ENCODE assay signal across 5 worm cellular contexts in genomic region chrIV:9803544-9803943, ce11.
A peak's percentile ranks its signal among the peaks of the same experiment; 100 is the strongest.
TF ChIP-seq lines count a peak whose summit lies in the region.

No protein-coding gene starts in this region.

TF ChIP-seq in whole organism, L1 larva, 84 proteins besides CTCF, POLR2A, EP300 and RAD21 (continued from another document and continues in another):
- TF ChIP-seq unc-86 (tag; optimal IDR thresholded peaks at IDR 0.05; lab: Kevin White, UChicago) (no peak), mep-1 (tag; optimal IDR thresholded peaks at IDR 0.05; lab: Kevin White, UChicago) (peak; percentile 87), vab-15 (tag; optimal IDR thresholded peaks at IDR 0.05; lab: Kevin White, UChicago) (no peak), nhr-11 (tag; optimal IDR thresholded peaks at IDR 0.05; lab: Kevin White, UChicago) (no peak), efl-3 (GFP tag; optimal IDR thresholded peaks at IDR 0.05; lab: Kevin White, UChicago) (no peak), mdl-1 (tag; optimal IDR thresholded peaks at IDR 0.05; lab: Kevin White, UChicago) (peak in 1 of 2 experiments; percentile 47), Y116A8C.19 (tag; optimal IDR thresholded peaks at IDR 0.05; lab: Kevin White, UChicago; ENCODE audit: borderline replicate concordance) (no peak), lin-13 (GFP tag; optimal IDR thresholded peaks at IDR 0.05; lab: Kevin White, UChicago) (peak; percentile 15), ces-1 (GFP tag; optimal IDR thresholded peaks at IDR 0.05; lab: Kevin White, UChicago) (no peak), snpc-4 (tag; optimal IDR thresholded peaks at IDR 0.05; lab: Kevin White, UChicago) (no peak), skn-1 (tag; optimal IDR thresholded peaks at IDR 0.05; lab: Kevin White, UChicago) (peak; percentile 18), snu-23 (GFP tag; optimal IDR thresholded peaks at IDR 0.05; lab: Kevin White, UChicago) (peak; percentile 82), pqm-1 (tag; optimal IDR thresholded peaks at IDR 0.05; lab: Kevin White, UChicago) (no peak), hlh-17 (GFP tag; optimal IDR thresholded peaks at IDR 0.05; lab: Kevin White, UChicago; ENCODE audit: borderline replicate concordance) (no peak), swsn-7 (tag; optimal IDR thresholded peaks at IDR 0.05; lab: Kevin White, UChicago) (peak; percentile 32), fkh-8 (tag; optimal IDR thresholded peaks at IDR 0.05; lab: Kevin White, UChicago) (no peak), unc-62 (GFP tag; optimal IDR thresholded peaks at IDR 0.05; lab: Kevin White, UChicago) (no peak), nhr-20 (tag; optimal IDR thresholded peaks at IDR 0.05; lab: Kevin White, UChicago) (peak; percentile 90), aha-1 (tag; optimal IDR thresholded peaks at IDR 0.05; lab: Kevin White, UChicago) (no peak), ets-5 (GFP tag; IDR thresholded peaks at IDR 0.05; lab: Robert Waterston, UW) (no peak), xbp-1 (tag; optimal IDR thresholded peaks at IDR 0.05; lab: Kevin White, UChicago) (peak; percentile 41), nhr-47 (tag; optimal IDR thresholded peaks at IDR 0.05; lab: Kevin White, UChicago) (peak; percentile 30), fos-1 (tag; optimal IDR thresholded peaks at IDR 0.05; lab: Kevin White, UChicago) (peak; percentile 64), hlh-4 (tag; optimal IDR thresholded peaks at IDR 0.05; lab: Kevin White, UChicago) (no peak), zip-4 (GFP tag; optimal IDR thresholded peaks at IDR 0.05; lab: Kevin White, UChicago) (no peak), lin-15B (tag; optimal IDR thresholded peaks at IDR 0.05; lab: Kevin White, UChicago) (no peak), mef-2 (tag; optimal IDR thresholded peaks at IDR 0.05; lab: Kevin White, UChicago) (no peak)

TF ChIP-seq in whole organism, L2 larva, 48 proteins besides CTCF, POLR2A, EP300 and RAD21 (continued from another document and continues in another):
- TF ChIP-seq sem-4 (tag; optimal IDR thresholded peaks at IDR 0.05; lab: Kevin White, UChicago) (no peak), egl-27 (tag; optimal IDR thresholded peaks at IDR 0.05; lab: Kevin White, UChicago) (peak; percentile 22), sma-9 (GFP tag; optimal IDR thresholded peaks at IDR 0.05; lab: Kevin White, UChicago) (peak; percentile 88), sma-9 (tag; optimal IDR thresholded peaks at IDR 0.05; lab: Kevin White, UChicago) (no peak), ztf-1 (GFP tag; conservative IDR thresholded peaks at IDR 0.05; lab: Robert Waterston, UW) (no peak), blmp-1 (tag; optimal IDR thresholded peaks at IDR 0.05; lab: Kevin White, UChicago; ENCODE audit: insufficient read depth) (peak; percentile 37), crh-2 (tag; optimal IDR thresholded peaks at IDR 0.05; lab: Kevin White, UChicago) (peak; percentile 81), nhr-11 (tag; optimal IDR thresholded peaks at IDR 0.05; lab: Kevin White, UChicago) (no peak), peb-1 (tag; optimal IDR thresholded peaks at IDR 0.05; lab: Kevin White, UChicago) (no peak), nhr-10 (tag; optimal IDR thresholded peaks at IDR 0.05; lab: Kevin White, UChicago) (no peak), aly-2 (tag; optimal IDR thresholded peaks at IDR 0.05; lab: Kevin White, UChicago) (no peak), elt-3 (tag; optimal IDR thresholded peaks at IDR 0.05; lab: Kevin White, UChicago) (no peak), sma-3 (GFP tag; optimal IDR thresholded peaks at IDR 0.05; lab: Kevin White, UChicago) (peak; percentile 60), unc-62 (GFP tag; optimal IDR thresholded peaks at IDR 0.05; lab: Kevin White, UChicago) (no peak), gmeb-1 (tag; optimal IDR thresholded peaks at IDR 0.05; lab: Kevin White, UChicago) (peak; percentile 52), lin-11 (tag; optimal IDR thresholded peaks at IDR 0.05; lab: Kevin White, UChicago) (no peak), ztf-4 (tag; optimal IDR thresholded peaks at IDR 0.05; lab: Kevin White, UChicago) (no peak), ceh-82 (tag; optimal IDR thresholded peaks at IDR 0.05; lab: Kevin White, UChicago) (no peak), fos-1 (tag; optimal IDR thresholded peaks at IDR 0.05; lab: Kevin White, UChicago) (peak; percentile 85), mab-5 (tag; optimal IDR thresholded peaks at IDR 0.05; lab: Kevin White, UChicago) (peak; percentile 16), nhr-23 (tag; optimal IDR thresholded peaks at IDR 0.05; lab: Kevin White, UChicago) (no peak), ceh-16 (tag; optimal IDR thresholded peaks at IDR 0.05; lab: Kevin White, UChicago) (no peak), nhr-12 (tag; optimal IDR thresholded peaks at IDR 0.05; lab: Kevin White, UChicago) (no peak), lin-13 (GFP tag; optimal IDR thresholded peaks at IDR 0.05; lab: Kevin White, UChicago) (peak; percentile 51), mdl-1 (tag; optimal IDR thresholded peaks at IDR 0.05; lab: Kevin White, UChicago) (peak in 1 of 2 experiments; percentile 28), zag-1 (tag; optimal IDR thresholded peaks at IDR 0.05; lab: Kevin White, UChicago) (no peak), R02D3.7 (tag; optimal IDR thresholded peaks at IDR 0.05; lab: Kevin White, UChicago) (no peak), F13H6.1 (tag; optimal IDR thresholded peaks at IDR 0.05; lab: Kevin White, UChicago) (peak; percentile 79)

TF ChIP-seq in whole organism, L3 larva, 47 proteins besides CTCF, POLR2A, EP300 and RAD21 (continued from another document):
- TF ChIP-seq unc-39 (tag; optimal IDR thresholded peaks at IDR 0.05; lab: Kevin White, UChicago): no peak
- peak; percentile 74 for TF ChIP-seq nhr-25 (tag; optimal IDR thresholded peaks at IDR 0.05; lab: Kevin White, UChicago)
- TF ChIP-seq lin-15B (tag; optimal IDR thresholded peaks at IDR 0.05; lab: Kevin White, UChicago): peak; percentile 29
- peak; percentile 38 for TF ChIP-seq nfya-1 (tag; optimal IDR thresholded peaks at IDR 0.05; lab: Kevin White, UChicago; ENCODE audit: insufficient read depth)
- TF ChIP-seq tbx-2 (tag; optimal IDR thresholded peaks at IDR 0.05; lab: Kevin White, UChicago): no peak
- peak; percentile 76 for TF ChIP-seq pha-4 (tag; optimal IDR thresholded peaks at IDR 0.05; lab: Kevin White, UChicago)
- no peak for TF ChIP-seq ztf-11 (tag; optimal IDR thresholded peaks at IDR 0.05; lab: Kevin White, UChicago)

TF ChIP-seq in whole organism, L4 larva, 104 proteins besides CTCF, POLR2A, EP300 and RAD21 (continued from another document):
- TF ChIP-seq nhr-48 (tag; optimal IDR thresholded peaks at IDR 0.05; lab: Kevin White, UChicago) (peak; percentile 43), nhr-6 (tag; optimal IDR thresholded peaks at IDR 0.05; lab: Kevin White, UChicago) (peak; percentile 24), lsy-2 (tag; optimal IDR thresholded peaks at IDR 0.05; lab: Kevin White, UChicago) (peak in 1 of 2 experiments; percentile 71), pha-4 (GFP tag; IDR thresholded peaks at IDR 0.05; lab: Robert Waterston, UW) (no peak), pha-4 (tag; optimal IDR thresholded peaks at IDR 0.05; lab: Kevin White, UChicago) (peak; percentile 21), nhr-77 (tag; optimal IDR thresholded peaks at IDR 0.05; lab: Kevin White, UChicago) (peak; percentile 91), Y75B8A.6 (GFP tag; IDR thresholded peaks at IDR 0.05; lab: Robert Waterston, UW) (no peak), T20F7.1 (GFP tag; optimal IDR thresholded peaks at IDR 0.05; lab: Kevin White, UChicago) (peak; percentile 49), jun-1 (tag; optimal IDR thresholded peaks at IDR 0.05; lab: Kevin White, UChicago) (no peak), daf-16 (GFP tag; optimal IDR thresholded peaks at IDR 0.05; lab: Kevin White, UChicago) (no peak), daf-16 (tag; optimal IDR thresholded peaks at IDR 0.05; lab: Kevin White, UChicago) (peak; percentile 70), hlh-30 (tag; optimal IDR thresholded peaks at IDR 0.05; lab: Kevin White, UChicago; ENCODE audit: insufficient read depth) (peak; percentile 87), dve-1 (tag; optimal IDR thresholded peaks at IDR 0.05; lab: Kevin White, UChicago; ENCODE audit: insufficient read depth) (peak; percentile 85), lin-38 (GFP tag; IDR thresholded peaks at IDR 0.05; lab: Robert Waterston, UW) (0 out of 2 replicates have a peak, but pooled peaks have one; percentile 28), zag-1 (tag; optimal IDR thresholded peaks at IDR 0.05; lab: Kevin White, UChicago) (no peak), dpl-1 (GFP tag; optimal IDR thresholded peaks at IDR 0.05; lab: Kevin White, UChicago) (peak; percentile 3), spr-1 (tag; optimal IDR thresholded peaks at IDR 0.05; lab: Kevin White, UChicago) (no peak), T26A8.4 (GFP tag; IDR thresholded peaks at IDR 0.05; lab: Robert Waterston, UW) (0 out of 2 replicates have a peak, but pooled peaks have one; percentile 19), unc-62 (GFP tag; optimal IDR thresholded peaks at IDR 0.05 in 1 of 2; lab: Kevin White, UChicago) (peak in 1 of 2 experiments; percentile 97), unc-62 (tag; optimal IDR thresholded peaks at IDR 0.05; lab: Kevin White, UChicago) (no peak), nhr-28 (tag; optimal IDR thresholded peaks at IDR 0.05; lab: Kevin White, UChicago) (peak; percentile 96), mes-2 (tag; optimal IDR thresholded peaks at IDR 0.05; lab: Kevin White, UChicago; ENCODE audit: poor library complexity, severe bottlenecking) (peak; percentile 72), mxl-3 (GFP tag; optimal IDR thresholded peaks at IDR 0.05; lab: Kevin White, UChicago) (peak; percentile 64), ZK546.5 (tag; optimal IDR thresholded peaks at IDR 0.05; lab: Kevin White, UChicago) (no peak), php-3 (GFP tag; IDR thresholded peaks at IDR 0.05; lab: Robert Waterston, UW) (peak; percentile 40; the same call in 1 of the 2 replicates)

TF ChIP-seq in whole organism, young adult, 124 proteins besides CTCF, POLR2A, EP300 and RAD21 (continued from another document):
- TF ChIP-seq snpc-1.1 (tag; optimal IDR thresholded peaks at IDR 0.05; lab: Kevin White, UChicago; ENCODE audit: insufficient read depth): no peak
- TF ChIP-seq egl-18 (GFP tag; IDR thresholded peaks at IDR 0.05; lab: Robert Waterston, UW): no peak
- peak; percentile 42; the same call in 1 of the 2 replicates for TF ChIP-seq B0336.3 (GFP tag; IDR thresholded peaks at IDR 0.05; lab: Robert Waterston, UW)
- no peak for TF ChIP-seq ceh-91 (GFP tag; IDR thresholded peaks at IDR 0.05; lab: Robert Waterston, UW)
- no peak for TF ChIP-seq lsl-1 (GFP tag; optimal IDR thresholded peaks at IDR 0.05; lab: Kevin White, UChicago)
- TF ChIP-seq cebp-2 (GFP tag; IDR thresholded peaks at IDR 0.05; lab: Robert Waterston, UW): no peak
- TF ChIP-seq let-607 (tag; optimal IDR thresholded peaks at IDR 0.05; lab: Kevin White, UChicago): no peak
- no peak for TF ChIP-seq let-526 (GFP tag; IDR thresholded peaks at IDR 0.05; lab: Robert Waterston, UW)
- no peak for TF ChIP-seq chd-7 (tag; optimal IDR thresholded peaks at IDR 0.05; lab: Kevin White, UChicago)
- TF ChIP-seq lin-26 (GFP tag; IDR thresholded peaks at IDR 0.05; lab: Robert Waterston, UW): no peak
- no peak for TF ChIP-seq mes-4 (tag; optimal IDR thresholded peaks at IDR 0.05; lab: Kevin White, UChicago)
- no peak for TF ChIP-seq lag-1 (GFP tag; IDR thresholded peaks at IDR 0.05; lab: Robert Waterston, UW)
- no peak for TF ChIP-seq ceh-79 (tag; optimal IDR thresholded peaks at IDR 0.05; lab: Kevin White, UChicago)
- peak; percentile 74 for TF ChIP-seq nhr-80 (tag; optimal IDR thresholded peaks at IDR 0.05; lab: Kevin White, UChicago)
- TF ChIP-seq F57A8.1 (GFP tag; optimal IDR thresholded peaks at IDR 0.05; lab: Kevin White, UChicago): no peak
- TF ChIP-seq attf-5 (GFP tag; optimal IDR thresholded peaks at IDR 0.05; lab: Kevin White, UChicago): peak; percentile 16
- TF ChIP-seq rec-8 (tag; optimal IDR thresholded peaks at IDR 0.05; lab: Kevin White, UChicago): no peak
- no peak for TF ChIP-seq B0019.2 (GFP tag; conservative IDR thresholded peaks at IDR 0.05; lab: Robert Waterston, UW)
- TF ChIP-seq pha-4 (tag; optimal IDR thresholded peaks at IDR 0.05; lab: Kevin White, UChicago): no peak
- TF ChIP-seq hrde-1 (tag; optimal IDR thresholded peaks at IDR 0.05; lab: Kevin White, UChicago; ENCODE audit: borderline replicate concordance): no peak
- TF ChIP-seq die-1 (tag; optimal IDR thresholded peaks at IDR 0.05; lab: Kevin White, UChicago): no peak
- no peak for TF ChIP-seq atf-7 (tag; optimal IDR thresholded peaks at IDR 0.05; lab: Kevin White, UChicago)
- TF ChIP-seq hlh-12 (tag; optimal IDR thresholded peaks at IDR 0.05; lab: Kevin White, UChicago): no peak
- no peak for TF ChIP-seq egrh-3 (GFP tag; IDR thresholded peaks at IDR 0.05; lab: Robert Waterston, UW)
- TF ChIP-seq hmg-1.2 (GFP tag; IDR thresholded peaks at IDR 0.05; lab: Robert Waterston, UW): peak; percentile 75; the same call in 1 of the 2 replicates
- no peak for TF ChIP-seq ceh-40 (GFP tag; IDR thresholded peaks at IDR 0.05; lab: Robert Waterston, UW)
- TF ChIP-seq Y56A3A.18 (GFP tag; IDR thresholded peaks at IDR 0.05; lab: Robert Waterston, UW): no peak
- TF ChIP-seq xnd-1 (tag; optimal IDR thresholded peaks at IDR 0.05; lab: Kevin White, UChicago): no peak
- no peak for TF ChIP-seq lin-54 (GFP tag; optimal IDR thresholded peaks at IDR 0.05; lab: Kevin White, UChicago)
- no peak for TF ChIP-seq him-1 (tag; optimal IDR thresholded peaks at IDR 0.05; lab: Kevin White, UChicago)
- no peak for TF ChIP-seq F37B4.10 (GFP tag; IDR thresholded peaks at IDR 0.05; lab: Robert Waterston, UW)
- TF ChIP-seq cebp-1 (GFP tag; IDR thresholded peaks at IDR 0.05; lab: Robert Waterston, UW): no peak
- TF ChIP-seq cebp-1 (tag; optimal IDR thresholded peaks at IDR 0.05; lab: Kevin White, UChicago): peak; percentile 55
- peak; percentile 35 for TF ChIP-seq ets-4 (GFP tag; optimal IDR thresholded peaks at IDR 0.05; lab: Kevin White, UChicago)
- TF ChIP-seq ztf-6 (GFP tag; IDR thresholded peaks at IDR 0.05; lab: Robert Waterston, UW): no peak
- no peak for TF ChIP-seq efl-1 (GFP tag; optimal IDR thresholded peaks at IDR 0.05; lab: Kevin White, UChicago)
- TF ChIP-seq B0261.1 (tag; optimal IDR thresholded peaks at IDR 0.05; lab: Kevin White, UChicago): no peak
- TF ChIP-seq ztf-25 (GFP tag; IDR thresholded peaks at IDR 0.05; lab: Robert Waterston, UW): no peak
- TF ChIP-seq F39B2.1 (GFP tag; IDR thresholded peaks at IDR 0.05; lab: Robert Waterston, UW): no peak
- no peak for TF ChIP-seq nfya-2 (GFP tag; IDR thresholded peaks at IDR 0.05; lab: Robert Waterston, UW)
- no peak for TF ChIP-seq unc-130 (GFP tag; optimal IDR thresholded peaks at IDR 0.05; lab: Kevin White, UChicago)
- no peak for TF ChIP-seq F22D6.2 (tag; optimal IDR thresholded peaks at IDR 0.05; lab: Kevin White, UChicago)
- no peak for TF ChIP-seq somi-1 (GFP tag; optimal IDR thresholded peaks at IDR 0.05; lab: Kevin White, UChicago)
- TF ChIP-seq rpc-1 (optimal IDR thresholded peaks at IDR 0.05; lab: Kevin White, UChicago): no peak
- TF ChIP-seq rpc-1 (tag; optimal IDR thresholded peaks at IDR 0.05; lab: Kevin White, UChicago): no peak
- no peak for TF ChIP-seq sea-2 (GFP tag; IDR thresholded peaks at IDR 0.05; lab: Robert Waterston, UW)
- no peak for TF ChIP-seq madf-6 (GFP tag; IDR thresholded peaks at IDR 0.05; lab: Robert Waterston, UW)
- no peak for TF ChIP-seq tlf-1 (GFP tag; optimal IDR thresholded peaks at IDR 0.05; lab: Kevin White, UChicago)
- no peak for TF ChIP-seq K11D2.4 (GFP tag; IDR thresholded peaks at IDR 0.05; lab: Robert Waterston, UW)
